Fruit fly (Drosophila melanogaster): Measurements from ENCODE around the gene CG13250.

DNA sequence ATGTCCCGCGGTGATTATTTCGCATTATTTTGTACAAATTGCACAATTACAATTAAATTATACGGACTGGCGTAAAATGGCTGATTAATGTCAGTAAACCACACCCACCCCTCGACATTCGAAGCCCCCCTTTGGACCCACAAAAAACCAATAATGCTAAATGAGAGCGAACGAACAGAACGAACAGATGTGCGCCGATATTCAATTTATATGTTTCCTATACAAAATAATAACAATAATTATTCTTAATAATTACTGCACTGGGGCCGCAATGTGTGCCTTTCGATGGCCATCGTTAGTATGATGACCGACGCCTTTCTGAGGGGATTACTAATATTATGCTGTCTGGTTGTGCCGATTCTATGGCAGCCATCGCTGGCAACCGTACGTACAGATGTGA lies at the start of gene CG13250:
- TF ChIP-seq CG8478 (optimal IDR thresholded peaks at IDR 0.05) (no peak), CTCF (optimal IDR thresholded peaks at IDR 0.05) (no peak)

All from S2 (cell line).